Worm (Caenorhabditis elegans): ENCODE data around the gene bath-33.

- TF ChIP-seq mml-1 (tag; optimal IDR thresholded peaks at IDR 0.05), result no peak
- TF ChIP-seq ZK546.5 (tag; optimal IDR thresholded peaks at IDR 0.05), result no peak
- TF ChIP-seq daf-12 (tag; optimal IDR thresholded peaks at IDR 0.05), result no peak
- TF ChIP-seq nhr-77 (tag; optimal IDR thresholded peaks at IDR 0.05), result no peak
- TF ChIP-seq fos-1 (tag; optimal IDR thresholded peaks at IDR 0.05), result no peak
- no peak for TF ChIP-seq egl-5 (tag; optimal IDR thresholded peaks at IDR 0.05)
- TF ChIP-seq pqm-1 (tag; optimal IDR thresholded peaks at IDR 0.05), result no peak
- no peak for TF ChIP-seq ceh-28 (tag; optimal IDR thresholded peaks at IDR 0.05)
- TF ChIP-seq ztf-11 (tag; optimal IDR thresholded peaks at IDR 0.05), result no peak
- no peak for TF ChIP-seq nhr-28 (tag; optimal IDR thresholded peaks at IDR 0.05)
- no peak for TF ChIP-seq ceh-16 (tag; optimal IDR thresholded peaks at IDR 0.05)
- TF ChIP-seq lin-15B (tag; optimal IDR thresholded peaks at IDR 0.05), result no peak
- TF ChIP-seq nhr-67 (tag; optimal IDR thresholded peaks at IDR 0.05), result no peak
Measured at ce11 chrII:1606079-1606478, at the start of gene bath-33.
